Worm (Caenorhabditis elegans): ENCODE results near the gene tbc-20.
A peak's percentile ranks its signal among the peaks of the same experiment; 100 is the strongest.

tbc-20 gene

DNA sequence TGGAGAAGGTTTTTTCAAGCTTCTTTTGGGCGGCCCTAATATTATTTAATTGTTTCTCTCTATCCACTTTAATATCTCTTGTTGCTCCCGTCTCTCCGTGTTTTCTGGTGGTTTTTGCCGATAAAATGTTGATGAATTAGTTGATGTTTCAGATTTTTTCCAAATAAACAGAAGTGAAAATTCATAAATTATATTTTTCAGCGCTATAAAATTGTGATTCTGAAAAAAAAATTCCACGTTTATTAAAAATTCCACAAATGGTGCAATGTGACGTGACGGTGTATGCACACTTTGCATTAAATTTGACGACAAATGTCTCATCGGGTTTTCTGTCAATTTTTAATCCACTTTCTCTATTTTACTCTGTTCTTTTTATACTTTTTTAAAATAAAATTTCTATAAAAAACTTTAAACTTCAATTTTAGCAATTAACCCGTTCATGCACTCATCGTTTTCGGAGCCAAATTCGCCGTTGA, at the start of gene tbc-20:
Gene tbc-20, plus strand, starts transcription at position 426 of the 476 bp plus-strand sequence.
- TF ChIP-seq F13C5.2 (tag; optimal IDR thresholded peaks at IDR 0.05) = no peak
- no peak for TF ChIP-seq ama-1 (optimal IDR thresholded peaks at IDR 0.05)
- no peak for TF ChIP-seq hmg-4 (GFP tag; optimal IDR thresholded peaks at IDR 0.05)
- TF ChIP-seq tbx-37 (GFP tag; conservative IDR thresholded peaks at IDR 0.05) = no peak
- TF ChIP-seq aly-1 (tag; optimal IDR thresholded peaks at IDR 0.05) = no peak
- no peak for TF ChIP-seq ets-7 (tag; optimal IDR thresholded peaks at IDR 0.05)
- no peak for TF ChIP-seq ceh-36 (tag; optimal IDR thresholded peaks at IDR 0.05)
- TF ChIP-seq pes-1 (GFP tag; IDR thresholded peaks at IDR 0.05) = no peak
- no peak for TF ChIP-seq sea-1 (GFP tag; conservative IDR thresholded peaks at IDR 0.05)
- no peak for TF ChIP-seq tbx-11 (GFP tag; IDR thresholded peaks at IDR 0.05)
- no peak for TF ChIP-seq tra-4 (tag; optimal IDR thresholded peaks at IDR 0.05)
- TF ChIP-seq flt-1 (GFP tag; IDR thresholded peaks at IDR 0.05) = no peak
- no peak for TF ChIP-seq hnd-1 (tag; optimal IDR thresholded peaks at IDR 0.05)
- no peak for TF ChIP-seq ceh-13 (GFP tag; optimal IDR thresholded peaks at IDR 0.05)

ce11 chrII:14752187-14752959, 45.9 kb upstream of the tbc-20 start, which contains the start of gene smg-9:
Gene smg-9, minus strand, starts transcription at chrII:14752849.
- TF ChIP-seq scrt-1 (GFP tag; IDR thresholded peaks at IDR 0.05) (0 out of 2 replicates have a peak, but pooled peaks have one; percentile 25), ceh-36 (tag; optimal IDR thresholded peaks at IDR 0.05) (no peak), hnd-1 (tag; optimal IDR thresholded peaks at IDR 0.05) (no peak), hmbx-1 (tag; optimal IDR thresholded peaks at IDR 0.05) (no peak), sea-1 (GFP tag; conservative IDR thresholded peaks at IDR 0.05) (no peak), B0310.2 (tag; optimal IDR thresholded peaks at IDR 0.05) (no peak)

DNA sequence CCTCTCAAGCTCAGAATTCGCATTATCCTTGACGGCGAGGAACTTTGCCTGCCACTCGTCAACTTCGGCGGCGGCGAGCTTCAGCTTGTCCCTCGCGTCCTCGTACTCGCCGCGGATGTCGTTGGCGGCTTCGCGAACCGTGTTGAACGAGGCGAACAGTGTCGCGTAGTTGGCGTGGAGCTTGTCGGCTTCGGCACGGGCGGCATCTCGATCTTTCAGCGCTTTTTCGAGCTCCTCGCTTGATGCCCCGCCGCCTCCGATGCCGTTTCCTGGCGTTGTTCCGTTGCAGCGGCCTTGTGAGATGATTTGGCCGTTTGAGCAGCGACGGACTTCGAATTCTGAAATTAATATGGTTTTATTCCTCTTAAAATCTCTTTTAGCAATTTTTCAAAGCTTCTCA, 45.0 kb upstream of the tbc-20 start:
- TF ChIP-seq hnd-1 (tag; optimal IDR thresholded peaks at IDR 0.05) (no peak), hmbx-1 (tag; optimal IDR thresholded peaks at IDR 0.05) (no peak), ama-1 (optimal IDR thresholded peaks at IDR 0.05) (no peak), tbx-11 (GFP tag; IDR thresholded peaks at IDR 0.05) (no peak), F13C5.2 (tag; optimal IDR thresholded peaks at IDR 0.05) (no peak), ceh-13 (GFP tag; optimal IDR thresholded peaks at IDR 0.05) (no peak), hmg-4 (GFP tag; optimal IDR thresholded peaks at IDR 0.05) (no peak), ceh-36 (tag; optimal IDR thresholded peaks at IDR 0.05) (no peak), ets-7 (tag; optimal IDR thresholded peaks at IDR 0.05) (no peak), flt-1 (GFP tag; IDR thresholded peaks at IDR 0.05) (no peak), pes-1 (GFP tag; IDR thresholded peaks at IDR 0.05) (no peak), scrt-1 (GFP tag; IDR thresholded peaks at IDR 0.05) (no peak), tra-4 (tag; optimal IDR thresholded peaks at IDR 0.05) (no peak), tbx-37 (GFP tag; conservative IDR thresholded peaks at IDR 0.05) (no peak), B0310.2 (tag; optimal IDR thresholded peaks at IDR 0.05) (no peak), aly-1 (tag; optimal IDR thresholded peaks at IDR 0.05) (no peak), sea-1 (GFP tag; conservative IDR thresholded peaks at IDR 0.05) (no peak)

DNA sequence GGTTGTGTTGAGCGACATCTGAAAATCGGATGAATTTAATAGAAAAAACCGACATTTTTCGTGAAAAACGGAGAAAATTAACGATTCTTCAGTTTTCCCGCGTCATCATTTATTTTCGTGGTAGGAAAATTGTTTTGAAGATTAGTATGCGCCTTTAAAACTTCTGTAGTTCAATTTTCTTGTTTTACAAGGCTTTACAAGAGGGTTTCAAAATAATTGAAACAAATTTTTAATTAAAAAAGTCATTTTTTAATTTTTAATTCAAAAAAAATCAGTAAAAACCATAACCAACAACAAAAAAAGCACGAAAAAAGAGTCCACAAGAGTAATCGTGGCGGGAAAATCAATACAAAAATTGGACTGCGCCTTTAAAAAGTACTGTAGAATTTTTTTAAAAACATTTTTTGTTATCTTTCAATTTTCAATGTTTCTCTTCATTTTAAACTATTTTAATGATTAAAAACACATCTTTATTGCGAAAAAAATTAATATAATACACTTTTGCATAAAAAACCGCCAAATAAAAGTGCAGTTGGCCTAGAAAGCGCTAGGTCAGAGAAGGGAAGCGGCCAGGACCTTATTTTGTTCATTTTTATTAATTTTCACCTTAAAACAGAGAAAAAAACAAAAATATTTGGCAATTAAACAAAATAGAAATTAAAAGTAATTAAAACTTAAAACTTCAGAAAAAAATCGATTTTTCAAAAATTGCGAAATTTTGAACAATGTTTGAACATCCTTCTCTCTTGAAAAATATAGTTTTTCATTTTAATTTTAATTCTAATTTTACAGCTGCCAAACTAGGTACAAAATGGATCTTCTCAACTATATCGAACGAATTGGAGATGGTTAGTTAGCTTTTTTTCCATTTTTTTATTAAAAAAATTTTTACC, 44.2 kb upstream of the tbc-20 start, which contains the start of the genes tac-1 and Y54E2A.4:
Gene tac-1, minus strand, starts transcription at position 20 of the 893 bp plus-strand sequence.
Gene Y54E2A.4, plus strand, starts transcription at position 765 of the 893 bp plus-strand sequence.
- TF ChIP-seq aly-1 (tag; optimal IDR thresholded peaks at IDR 0.05) (no peak), ceh-36 (tag; optimal IDR thresholded peaks at IDR 0.05) (no peak), pes-1 (GFP tag; IDR thresholded peaks at IDR 0.05) (no peak), tra-4 (tag; optimal IDR thresholded peaks at IDR 0.05) (no peak), hmbx-1 (tag; optimal IDR thresholded peaks at IDR 0.05) (no peak), F13C5.2 (tag; optimal IDR thresholded peaks at IDR 0.05) (no peak), ceh-13 (GFP tag; optimal IDR thresholded peaks at IDR 0.05) (no peak), hnd-1 (tag; optimal IDR thresholded peaks at IDR 0.05) (no peak), tbx-11 (GFP tag; IDR thresholded peaks at IDR 0.05) (no peak), scrt-1 (GFP tag; IDR thresholded peaks at IDR 0.05) (no peak), B0310.2 (tag; optimal IDR thresholded peaks at IDR 0.05) (no peak)

DNA sequence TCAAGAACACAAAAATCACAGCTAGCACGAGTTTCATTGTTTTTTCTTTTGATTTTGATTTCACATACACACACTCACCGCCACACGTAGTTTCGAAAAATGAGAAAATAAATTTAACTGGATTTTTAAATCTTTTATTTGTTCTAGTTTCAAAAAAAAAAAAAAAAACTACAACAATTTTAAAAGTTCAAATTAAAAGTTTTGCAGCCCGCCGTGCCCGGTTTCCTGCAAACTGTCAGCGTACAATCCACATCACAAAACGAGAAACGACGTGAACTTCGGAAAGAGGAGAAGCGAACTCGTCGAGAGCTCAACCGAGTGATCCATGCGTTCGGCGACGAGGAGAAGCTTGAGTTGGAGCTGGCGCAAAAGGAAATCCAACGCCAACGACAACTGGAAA, 40.6 kb upstream of the tbc-20 start, which contains the start of gene Y54E2A.5:
Gene Y54E2A.5, minus strand, starts transcription at position 101 of the 400 bp plus-strand sequence.
- TF ChIP-seq ceh-36 (tag; optimal IDR thresholded peaks at IDR 0.05) (no peak), ceh-13 (GFP tag; optimal IDR thresholded peaks at IDR 0.05) (no peak), hnd-1 (tag; optimal IDR thresholded peaks at IDR 0.05) (no peak), pes-1 (GFP tag; IDR thresholded peaks at IDR 0.05) (no peak), sea-1 (GFP tag; conservative IDR thresholded peaks at IDR 0.05) (no peak), tbx-37 (GFP tag; conservative IDR thresholded peaks at IDR 0.05) (no peak), ets-7 (tag; optimal IDR thresholded peaks at IDR 0.05) (no peak), hmbx-1 (tag; optimal IDR thresholded peaks at IDR 0.05) (no peak), hmg-4 (GFP tag; optimal IDR thresholded peaks at IDR 0.05) (no peak), tbx-11 (GFP tag; IDR thresholded peaks at IDR 0.05) (no peak), tra-4 (tag; optimal IDR thresholded peaks at IDR 0.05) (no peak), flt-1 (GFP tag; IDR thresholded peaks at IDR 0.05) (no peak), ama-1 (optimal IDR thresholded peaks at IDR 0.05) (no peak), B0310.2 (tag; optimal IDR thresholded peaks at IDR 0.05) (no peak), scrt-1 (GFP tag; IDR thresholded peaks at IDR 0.05) (no peak), aly-1 (tag; optimal IDR thresholded peaks at IDR 0.05) (no peak), F13C5.2 (tag; optimal IDR thresholded peaks at IDR 0.05) (no peak)

- TF ChIP-seq pes-1 (GFP tag; IDR thresholded peaks at IDR 0.05) = 0 out of 2 replicates have a peak, but pooled peaks have one; percentile 48
Measured at ce11 chrII:14765697-14766096, 32.6 kb upstream of the tbc-20 start.

Data from whole organism, early embryonic.